Worm (Caenorhabditis elegans) whole organism, L2 larva: ENCODE results near the gene F17C8.6.
A peak's percentile ranks its signal among the peaks of the same experiment; 100 is the strongest.

Source experiments
- C34F6.9 ChIP-seq: fragments of 150-350 bp; optimal IDR thresholded peaks from 2 replicates; lab custom pipeline; 2014; ENCODE audit warnings: missing biosample characterization, missing genetic modification characterization
- F13H6.1 ChIP-seq: sonication (generic microtip); optimal IDR thresholded peaks from 2 replicates; lab custom pipeline; 2016; ENCODE audit warnings: missing genetic modification characterization, missing compliant biosample characterization
- R02D3.7 ChIP-seq: fragments of 150-350 bp; optimal IDR thresholded peaks from 2 replicates; lab custom pipeline; 2014; ENCODE audit warnings: missing biosample characterization, missing genetic modification characterization
- Y55F3AM.14 ChIP-seq: fragments of 200-800 bp; sonication (Bioruptor generic); optimal IDR thresholded peaks from 2 replicates; lab custom pipeline; 2018; ENCODE audit warnings: mild to moderate bottlenecking, missing genetic modification characterization, missing compliant biosample characterization
- ZK546.5 ChIP-seq: sonication (generic microtip); optimal IDR thresholded peaks from 2 replicates; lab custom pipeline; 2017; ENCODE audit warnings: missing biosample characterization, missing genetic modification characterization
- alr-1 ChIP-seq: fragments of 150-350 bp; optimal IDR thresholded peaks from 2 replicates; lab custom pipeline; 2014; ENCODE audit warnings: missing biosample characterization, missing genetic modification characterization
- aly-2 ChIP-seq: fragments of 150-350 bp; optimal IDR thresholded peaks from 2 replicates; lab custom pipeline; 2014; ENCODE audit warnings: missing biosample characterization, missing genetic modification characterization
- ama-1 ChIP-seq: fragments of 150-350 bp; optimal IDR thresholded peaks from 2 replicates; lab custom pipeline; 2018; ENCODE audit warnings: inconsistent platforms
- blmp-1 ChIP-seq: sonication (generic microtip); optimal IDR thresholded peaks from 2 replicates; lab custom pipeline; 2017; ENCODE audit warnings: missing genetic modification characterization, mild to moderate bottlenecking, missing compliant biosample characterization, antibody characterized with exemption, moderate library complexity; ENCODE audit not compliant: insufficient read depth
- ceh-16 ChIP-seq: fragments of 150-350 bp; optimal IDR thresholded peaks from 2 replicates; lab custom pipeline; 2014; ENCODE audit warnings: missing biosample characterization, missing genetic modification characterization
- ceh-82 ChIP-seq: fragments of 150-350 bp; optimal IDR thresholded peaks from 2 replicates; lab custom pipeline; 2014; ENCODE audit warnings: missing biosample characterization, missing genetic modification characterization
- crh-2 ChIP-seq: sonication (generic microtip); optimal IDR thresholded peaks from 2 replicates; lab custom pipeline; 2017; ENCODE audit warnings: missing biosample characterization, missing genetic modification characterization
- dmd-4 ChIP-seq: sonication (generic microtip); optimal IDR thresholded peaks from 2 replicates; lab custom pipeline; 2017; ENCODE audit warnings: missing biosample characterization, missing genetic modification characterization
- egl-27 ChIP-seq: sonication (generic microtip); optimal IDR thresholded peaks from 3 replicates; lab custom pipeline; 2017; ENCODE audit warnings: missing biosample characterization, missing genetic modification reagents, missing genetic modification characterization
- elt-1 ChIP-seq: fragments of 150-350 bp; optimal IDR thresholded peaks from 2 replicates; lab custom pipeline; 2014; ENCODE audit warnings: missing biosample characterization, missing genetic modification characterization
- elt-3 ChIP-seq: sonication (generic microtip); optimal IDR thresholded peaks from 2 replicates; lab custom pipeline; 2017; ENCODE audit warnings: missing biosample characterization, missing genetic modification characterization
- fos-1 ChIP-seq: fragments of 150-350 bp; optimal IDR thresholded peaks from 2 replicates; lab custom pipeline; 2014; ENCODE audit warnings: missing biosample characterization, missing genetic modification characterization
- gmeb-1 ChIP-seq: fragments of 150-350 bp; optimal IDR thresholded peaks from 2 replicates; lab custom pipeline; 2014; ENCODE audit warnings: missing biosample characterization, missing genetic modification characterization
- lin-11 ChIP-seq: fragments of 150-350 bp; sonication (generic microtip); optimal IDR thresholded peaks from 2 replicates; lab custom pipeline; 2014; ENCODE audit warnings: missing biosample characterization, missing genetic modification characterization, inconsistent platforms, mixed read lengths
- lin-13 ChIP-seq: fragments of 150-350 bp; optimal IDR thresholded peaks from 2 replicates; lab custom pipeline; 2014; ENCODE audit warnings: missing biosample characterization, missing genetic modification reagents, missing genetic modification characterization
- lin-39 ChIP-seq: fragments of 150-350 bp; optimal IDR thresholded peaks from 2 replicates; lab custom pipeline; 2014; ENCODE audit warnings: missing biosample characterization, missing genetic modification reagents, missing genetic modification characterization
- lsy-2 ChIP-seq, 2 experiments: fragments of 150-350 bp in 1 of 2; sonication (generic microtip) in 1 of 2; optimal IDR thresholded peaks; 2 replicates each; lab custom pipeline; 2014 to 2017; ENCODE audit warnings: missing biosample characterization in 2 of 2, missing genetic modification characterization in 2 of 2
- mab-5 ChIP-seq: fragments of 150-350 bp; optimal IDR thresholded peaks from 2 replicates; lab custom pipeline; 2014; ENCODE audit warnings: missing biosample characterization, missing genetic modification characterization
- mbf-1 ChIP-seq: sonication (generic microtip); optimal IDR thresholded peaks from 2 replicates; lab custom pipeline; 2017; ENCODE audit warnings: missing biosample characterization, missing genetic modification characterization
- mdl-1 ChIP-seq, 2 experiments: fragments of 150-350 bp in 1 of 2; sonication (generic microtip) in 1 of 2; optimal IDR thresholded peaks; 2 replicates each; lab custom pipeline; 2017; ENCODE audit warnings: missing biosample characterization in 2 of 2, missing genetic modification characterization in 2 of 2
- nhr-10 ChIP-seq: sonication (generic microtip); optimal IDR thresholded peaks from 2 replicates; lab custom pipeline; 2017; ENCODE audit warnings: missing biosample characterization, missing genetic modification characterization
- nhr-11 ChIP-seq: fragments of 150-350 bp; optimal IDR thresholded peaks from 2 replicates; lab custom pipeline; 2014; ENCODE audit warnings: missing biosample characterization, missing genetic modification characterization
- nhr-12 ChIP-seq: fragments of 150-350 bp; optimal IDR thresholded peaks from 2 replicates; lab custom pipeline; 2014; ENCODE audit warnings: missing biosample characterization, missing genetic modification characterization
- nhr-129 ChIP-seq: fragments of 150-350 bp; optimal IDR thresholded peaks from 2 replicates; lab custom pipeline; 2014; ENCODE audit warnings: missing biosample characterization, missing genetic modification characterization
- nhr-21 ChIP-seq: fragments of 150-350 bp; optimal IDR thresholded peaks from 2 replicates; lab custom pipeline; 2014; ENCODE audit warnings: missing biosample characterization, missing genetic modification characterization
- nhr-23 ChIP-seq: fragments of 150-350 bp; optimal IDR thresholded peaks from 2 replicates; lab custom pipeline; 2014; ENCODE audit warnings: missing biosample characterization, missing genetic modification reagents, missing genetic modification characterization
- nhr-237 ChIP-seq: fragments of 150-350 bp; optimal IDR thresholded peaks from 2 replicates; lab custom pipeline; 2014; ENCODE audit warnings: missing biosample characterization, missing genetic modification characterization
- nhr-25 ChIP-seq: fragments of 150-350 bp; sonication (generic microtip); optimal IDR thresholded peaks from 3 replicates; lab custom pipeline; 2014; ENCODE audit warnings: missing biosample characterization, missing genetic modification characterization
- nhr-6 ChIP-seq: fragments of 150-350 bp; optimal IDR thresholded peaks from 2 replicates; lab custom pipeline; 2014; ENCODE audit warnings: missing biosample characterization, missing genetic modification characterization
- nhr-77 ChIP-seq: fragments of 150-350 bp; optimal IDR thresholded peaks from 2 replicates; lab custom pipeline; 2014; ENCODE audit warnings: missing biosample characterization, missing genetic modification characterization
- peb-1 ChIP-seq: fragments of 150-350 bp; optimal IDR thresholded peaks from 2 replicates; lab custom pipeline; 2014; ENCODE audit warnings: missing biosample characterization, missing genetic modification characterization
- sem-4 ChIP-seq: fragments of 150-350 bp; optimal IDR thresholded peaks from 2 replicates; lab custom pipeline; 2014; ENCODE audit warnings: missing biosample characterization, missing genetic modification reagents, missing genetic modification characterization
- skn-1 ChIP-seq: sonication (generic microtip); optimal IDR thresholded peaks from 2 replicates; lab custom pipeline; 2017; ENCODE audit warnings: missing biosample characterization, missing genetic modification characterization
- sma-3 ChIP-seq: sonication (generic microtip); optimal IDR thresholded peaks from 2 replicates; lab custom pipeline; 2016; ENCODE audit warnings: missing genetic modification reagents, missing genetic modification characterization, missing compliant biosample characterization
- sma-9 ChIP-seq, 2 experiments: fragments of 150-350 bp in 1 of 2; sonication (generic microtip) in 1 of 2; optimal IDR thresholded peaks; 2 replicates each; lab custom pipeline; 2014 to 2016; ENCODE audit warnings: missing genetic modification characterization in 2 of 2, mild to moderate bottlenecking in 1 of 2, missing biosample characterization in 1 of 2, missing compliant biosample characterization in 1 of 2, missing genetic modification reagents in 1 of 2, moderate library complexity in 1 of 2
- snpc-4 ChIP-seq: fragments of 150-350 bp; optimal IDR thresholded peaks from 2 replicates; lab custom pipeline; 2014; ENCODE audit warnings: missing biosample characterization, missing genetic modification characterization
- unc-39 ChIP-seq: fragments of 150-350 bp; optimal IDR thresholded peaks from 2 replicates; lab custom pipeline; 2014; ENCODE audit warnings: missing biosample characterization, missing genetic modification characterization
- unc-55 ChIP-seq: fragments of 150-350 bp; sonication (generic microtip); optimal IDR thresholded peaks from 3 replicates; lab custom pipeline; 2014; ENCODE audit warnings: missing biosample characterization, missing genetic modification reagents, missing genetic modification characterization
- unc-62 ChIP-seq: fragments of 150-350 bp; optimal IDR thresholded peaks from 2 replicates; lab custom pipeline; 2014; ENCODE audit warnings: missing biosample characterization, missing genetic modification reagents, missing genetic modification characterization
- zag-1 ChIP-seq: fragments of 150-350 bp; optimal IDR thresholded peaks from 2 replicates; lab custom pipeline; 2014; ENCODE audit warnings: missing biosample characterization, missing genetic modification characterization
- ztf-1 ChIP-seq: fragments of 200-800 bp; sonication (Bioruptor generic); conservative IDR thresholded peaks from 2 replicates; pipeline ENCODE4 v1.3.6; 2022; ENCODE audit warnings: missing genetic modification characterization, missing compliant biosample characterization
- ztf-11 ChIP-seq: sonication (generic microtip); optimal IDR thresholded peaks from 2 replicates; lab custom pipeline; 2017; ENCODE audit warnings: missing biosample characterization, missing genetic modification characterization
- ztf-4 ChIP-seq: fragments of 150-350 bp; optimal IDR thresholded peaks from 2 replicates; lab custom pipeline; 2014; ENCODE audit warnings: missing biosample characterization, missing genetic modification characterization

Gene F17C8.6

DNA sequence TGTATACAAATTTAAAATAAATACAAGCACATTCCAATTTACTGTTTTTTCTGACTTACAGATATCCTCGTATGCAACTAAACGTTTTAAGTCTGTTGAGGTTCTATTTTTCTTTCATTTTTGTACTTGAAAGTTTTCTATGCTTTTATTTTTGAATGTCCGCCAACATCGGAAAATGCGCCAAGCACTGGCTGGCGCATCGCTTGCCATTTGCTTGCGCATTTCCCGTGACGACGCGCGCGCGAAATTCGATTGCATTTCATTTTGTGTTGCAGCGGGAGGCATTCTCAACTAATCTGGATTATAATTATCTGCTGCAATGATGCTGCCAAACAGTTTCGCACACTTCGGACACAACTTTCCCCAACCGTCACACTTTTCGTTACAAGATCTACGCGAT, 11.1 kb upstream of the F17C8.6 start, which contains the start of gene fbxl-2 (continued):
- TF ChIP-seq sma-9 (GFP tag; optimal IDR thresholded peaks at IDR 0.05; lab: Kevin White, UChicago) (peak; percentile 96), sma-9 (tag; optimal IDR thresholded peaks at IDR 0.05; lab: Kevin White, UChicago) (no peak), unc-62 (GFP tag; lab: Kevin White, UChicago) (peak; percentile 42), ztf-1 (GFP tag; lab: Robert Waterston, UW) (no peak), R02D3.7 (tag; lab: Kevin White, UChicago) (peak; percentile 88), nhr-237 (tag; lab: Kevin White, UChicago) (peak; percentile 72), mdl-1 (tag; optimal IDR thresholded peaks at IDR 0.05; lab: Kevin White, UChicago) (peak in 1 of 2 experiments; percentile 71)

DNA sequence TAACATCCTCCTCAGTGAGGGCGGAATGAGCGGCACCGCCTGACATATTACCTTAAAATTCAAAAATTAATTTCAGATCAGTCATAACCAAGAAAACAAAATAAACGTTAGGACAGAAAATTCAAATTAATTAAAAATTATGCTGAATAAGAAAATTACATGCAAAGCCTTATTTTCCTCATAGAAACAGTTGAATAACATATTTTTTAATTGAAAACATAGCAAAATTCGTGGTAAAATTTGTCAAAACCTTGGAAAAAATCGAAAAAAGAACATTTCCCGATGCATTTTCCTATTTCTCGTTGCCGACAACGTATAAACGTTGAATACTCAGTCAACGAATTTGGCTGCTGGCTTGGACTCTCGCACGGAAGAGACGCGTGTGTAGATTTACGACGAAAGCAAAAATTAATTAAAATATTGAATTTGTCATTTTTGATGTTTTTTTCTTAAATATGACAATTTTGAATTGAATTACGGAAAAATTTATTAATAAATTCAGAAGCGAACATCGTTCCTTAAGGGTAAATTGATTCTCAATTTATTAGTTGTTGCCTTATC, 8.2 kb upstream of the F17C8.6 start, which contains the start of the genes rps-0 and rbg-3:
Gene rps-0 (minus strand): TSS at position 51 of the 561 bp plus-strand sequence.
Gene rbg-3 (plus strand): TSS at position 424 of the 561 bp plus-strand sequence.
- TF ChIP-seq nhr-77 (tag; lab: Kevin White, UChicago), result peak; percentile 51
- TF ChIP-seq nhr-129 (tag; lab: Kevin White, UChicago), result peak; percentile 94
- no peak for TF ChIP-seq mbf-1 (tag; lab: Kevin White, UChicago)
- TF ChIP-seq fos-1 (tag; lab: Kevin White, UChicago), result peak; percentile 92
- peak; percentile 93 for TF ChIP-seq gmeb-1
- TF ChIP-seq unc-55 (GFP tag; lab: Kevin White, UChicago), result peak; percentile 97
- no peak for TF ChIP-seq dmd-4 (tag; lab: Kevin White, UChicago)
- TF ChIP-seq crh-2 (tag; lab: Kevin White, UChicago), result peak; percentile 94
- TF ChIP-seq ztf-1 (GFP tag; lab: Robert Waterston, UW), result no peak
- TF ChIP-seq elt-1, result no peak
- no peak for TF ChIP-seq lin-39
- no peak for TF ChIP-seq ztf-11 (tag; lab: Kevin White, UChicago)
- peak; percentile 91 for TF ChIP-seq sem-4 (tag; lab: Kevin White, UChicago)
- peak; percentile 27 for TF ChIP-seq zag-1 (tag; lab: Kevin White, UChicago)
- TF ChIP-seq unc-39 (tag; lab: Kevin White, UChicago), result no peak
- TF ChIP-seq mdl-1 (tag; optimal IDR thresholded peaks at IDR 0.05; lab: Kevin White, UChicago), result peak in 1 of 2 experiments; percentile 45
- peak; percentile 91 for TF ChIP-seq nhr-6 (tag; lab: Kevin White, UChicago)
- TF ChIP-seq alr-1 (tag; lab: Kevin White, UChicago), result no peak
- TF ChIP-seq nhr-12 (tag; lab: Kevin White, UChicago), result no peak
- no peak for TF ChIP-seq peb-1 (tag; lab: Kevin White, UChicago)
- TF ChIP-seq lsy-2 (tag; optimal IDR thresholded peaks at IDR 0.05; lab: Kevin White, UChicago), result peak; percentile 91 to 98
- TF ChIP-seq sma-3 (GFP tag; lab: Kevin White, UChicago), result peak; percentile 95
- peak; percentile 44 for TF ChIP-seq snpc-4 (tag; lab: Kevin White, UChicago)
- peak; percentile 94 for TF ChIP-seq lin-13 (GFP tag; lab: Kevin White, UChicago)
- peak; percentile 89 for TF ChIP-seq lin-11 (tag; lab: Kevin White, UChicago)
- peak; percentile 57 for TF ChIP-seq ceh-82 (tag; lab: Kevin White, UChicago)
- no peak for TF ChIP-seq nhr-237 (tag; lab: Kevin White, UChicago)
- no peak for TF ChIP-seq nhr-10
- TF ChIP-seq nhr-21, result peak; percentile 93
- TF ChIP-seq nhr-11 (tag; lab: Kevin White, UChicago), result no peak
- peak; percentile 86 for TF ChIP-seq F13H6.1
- TF ChIP-seq ama-1 (lab: Kevin White, UChicago), result peak; percentile 64
- TF ChIP-seq blmp-1 (tag; lab: Kevin White, UChicago), result peak; percentile 69
- TF ChIP-seq nhr-25 (tag; lab: Kevin White, UChicago), result peak; percentile 95
- TF ChIP-seq egl-27 (tag; lab: Kevin White, UChicago), result peak; percentile 80
- peak; percentile 68 for TF ChIP-seq ceh-16 (tag; lab: Kevin White, UChicago)
- TF ChIP-seq mab-5 (tag; lab: Kevin White, UChicago), result peak; percentile 85
- peak; percentile 79 for TF ChIP-seq skn-1 (tag; lab: Kevin White, UChicago)
- no peak for TF ChIP-seq Y55F3AM.14
- peak; percentile 97 for TF ChIP-seq C34F6.9
- TF ChIP-seq sma-9 (GFP tag; optimal IDR thresholded peaks at IDR 0.05; lab: Kevin White, UChicago), result peak; percentile 89
- TF ChIP-seq sma-9 (tag; optimal IDR thresholded peaks at IDR 0.05; lab: Kevin White, UChicago), result no peak
- TF ChIP-seq elt-3 (tag; lab: Kevin White, UChicago), result no peak
- peak; percentile 28 for TF ChIP-seq unc-62 (GFP tag; lab: Kevin White, UChicago)
- TF ChIP-seq R02D3.7 (tag; lab: Kevin White, UChicago), result peak; percentile 97
- TF ChIP-seq ZK546.5 (tag; lab: Kevin White, UChicago), result peak; percentile 73
- no peak for TF ChIP-seq nhr-23
- TF ChIP-seq ztf-4, result peak; percentile 80
- no peak for TF ChIP-seq aly-2 (tag; lab: Kevin White, UChicago)
